Worm (Caenorhabditis elegans): Measurements from ENCODE around the gene mam-1.

Gene mam-1

DNA sequence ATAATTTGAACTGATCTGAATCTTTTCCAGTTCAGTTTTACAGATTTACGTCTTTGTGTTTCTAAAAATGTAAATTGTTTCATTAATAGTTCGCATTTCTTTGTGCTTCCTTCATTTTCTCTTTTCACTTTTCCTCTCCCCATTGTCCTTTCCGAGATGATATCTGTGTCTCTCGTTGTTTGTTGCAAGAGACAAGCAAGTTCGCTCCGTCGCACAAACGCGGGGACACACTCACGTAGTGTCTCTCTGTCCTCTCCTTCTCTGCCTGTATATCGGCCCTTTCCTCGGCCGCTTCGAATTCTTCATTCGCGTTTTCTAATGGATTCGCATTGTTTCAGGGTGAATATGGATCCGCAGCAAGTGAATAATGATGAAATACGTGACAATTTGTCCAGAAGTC, 11.3 kb downstream of the mam-1 start, which contains the start of gene ZC13.1 (continued):
- TF ChIP-seq dpl-1 (GFP tag; optimal IDR thresholded peaks at IDR 0.05) = peak; percentile 54
- TF ChIP-seq nhr-25 (tag; optimal IDR thresholded peaks at IDR 0.05; ENCODE audit: borderline replicate concordance, insufficient read depth) = no peak
- no peak for TF ChIP-seq F49E8.2 (tag; optimal IDR thresholded peaks at IDR 0.05; ENCODE audit: borderline replicate concordance)
- TF ChIP-seq fkh-10 (GFP tag; optimal IDR thresholded peaks at IDR 0.05) = peak; percentile 66
- no peak for TF ChIP-seq skn-1 (tag; optimal IDR thresholded peaks at IDR 0.05)
- no peak for TF ChIP-seq dve-1 (tag; optimal IDR thresholded peaks at IDR 0.05; ENCODE audit: insufficient read depth)
- peak; percentile 50 for TF ChIP-seq hlh-30 (tag; optimal IDR thresholded peaks at IDR 0.05; ENCODE audit: insufficient read depth)
- TF ChIP-seq aha-1 (tag) = peak; percentile 99
- no peak for TF ChIP-seq spr-3 (GFP tag; optimal IDR thresholded peaks at IDR 0.05)
- TF ChIP-seq lin-1 (GFP tag; IDR thresholded peaks at IDR 0.05) = 0 out of 2 replicates have a peak, but pooled peaks have one; percentile 53
- TF ChIP-seq dmd-9 (GFP tag; IDR thresholded peaks at IDR 0.05) = no peak
- TF ChIP-seq daf-12 (tag; optimal IDR thresholded peaks at IDR 0.05) = no peak
- no peak for TF ChIP-seq zip-11 (GFP tag; IDR thresholded peaks at IDR 0.05)
- TF ChIP-seq Y48G9A.11 (GFP tag; IDR thresholded peaks at IDR 0.05) = no peak
- TF ChIP-seq hlh-11 (tag; optimal IDR thresholded peaks at IDR 0.05) = peak; percentile 62
- TF ChIP-seq nhr-237 (tag; optimal IDR thresholded peaks at IDR 0.05) = no peak
- TF ChIP-seq set-16 (GFP tag; IDR thresholded peaks at IDR 0.05) = no peak
- no peak for TF ChIP-seq Y105C5A.15 (GFP tag; IDR thresholded peaks at IDR 0.05)
- no peak for TF ChIP-seq madf-9 (GFP tag; conservative IDR thresholded peaks at IDR 0.05)
- no peak for TF ChIP-seq ceh-28 (tag; optimal IDR thresholded peaks at IDR 0.05)
- TF ChIP-seq tra-1 (GFP tag; IDR thresholded peaks at IDR 0.05) = no peak
- peak in 1 of 2 experiments; percentile 45 for TF ChIP-seq mdl-1 (tag; optimal IDR thresholded peaks at IDR 0.05)
- TF ChIP-seq nhr-6 (tag; optimal IDR thresholded peaks at IDR 0.05) = no peak
- TF ChIP-seq nhr-41 (GFP tag; IDR thresholded peaks at IDR 0.05) = no peak
- TF ChIP-seq ama-1 (optimal IDR thresholded peaks at IDR 0.05) = peak; percentile 35
- no peak for TF ChIP-seq spr-1 (tag; optimal IDR thresholded peaks at IDR 0.05)
- TF ChIP-seq mes-2 (tag; optimal IDR thresholded peaks at IDR 0.05; ENCODE audit: poor library complexity, severe bottlenecking) = peak; percentile 81
- 0 out of 2 replicates have a peak, but pooled peaks have one; percentile 5 for TF ChIP-seq egl-43 (GFP tag; IDR thresholded peaks at IDR 0.05)
- TF ChIP-seq mdt-29 (GFP tag; IDR thresholded peaks at IDR 0.05) = no peak
- TF ChIP-seq daf-16 (GFP tag; optimal IDR thresholded peaks at IDR 0.05) = no peak
- peak; percentile 64 for TF ChIP-seq daf-16 (tag; optimal IDR thresholded peaks at IDR 0.05)
- peak; percentile 65 for TF ChIP-seq pqm-1 (tag; optimal IDR thresholded peaks at IDR 0.05)
- peak; percentile 61 for TF ChIP-seq rbr-2 (tag; optimal IDR thresholded peaks at IDR 0.05)
- no peak for TF ChIP-seq ceh-32 (tag; optimal IDR thresholded peaks at IDR 0.05; ENCODE audit: poor library complexity)
- TF ChIP-seq nhr-76 (tag; optimal IDR thresholded peaks at IDR 0.05) = no peak
- TF ChIP-seq gei-8 (GFP tag; optimal IDR thresholded peaks at IDR 0.05) = no peak
- TF ChIP-seq ZK337.2 (GFP tag; IDR thresholded peaks at IDR 0.05) = no peak
- no peak for TF ChIP-seq ztf-7 (tag; optimal IDR thresholded peaks at IDR 0.05)
- no peak for TF ChIP-seq madf-5 (GFP tag; IDR thresholded peaks at IDR 0.05)
- no peak for TF ChIP-seq nhr-10 (tag; optimal IDR thresholded peaks at IDR 0.05)
- peak; percentile 89 for TF ChIP-seq lin-38 (GFP tag; IDR thresholded peaks at IDR 0.05)
- no peak for TF ChIP-seq tag-97 (GFP tag; IDR thresholded peaks at IDR 0.05)
- no peak for TF ChIP-seq lin-15B (tag; optimal IDR thresholded peaks at IDR 0.05)
- no peak for TF ChIP-seq duxl-1 (tag; optimal IDR thresholded peaks at IDR 0.05; ENCODE audit: poor library complexity)
- TF ChIP-seq Y5F2A.4 (GFP tag; optimal IDR thresholded peaks at IDR 0.05) = no peak
- TF ChIP-seq mep-1 (tag; optimal IDR thresholded peaks at IDR 0.05) = peak; percentile 85
- no peak for TF ChIP-seq ceh-62 (tag; optimal IDR thresholded peaks at IDR 0.05)
